Worm (Caenorhabditis elegans): ENCODE data around the gene T20G5.13.

The T20G5.13 gene

DNA sequence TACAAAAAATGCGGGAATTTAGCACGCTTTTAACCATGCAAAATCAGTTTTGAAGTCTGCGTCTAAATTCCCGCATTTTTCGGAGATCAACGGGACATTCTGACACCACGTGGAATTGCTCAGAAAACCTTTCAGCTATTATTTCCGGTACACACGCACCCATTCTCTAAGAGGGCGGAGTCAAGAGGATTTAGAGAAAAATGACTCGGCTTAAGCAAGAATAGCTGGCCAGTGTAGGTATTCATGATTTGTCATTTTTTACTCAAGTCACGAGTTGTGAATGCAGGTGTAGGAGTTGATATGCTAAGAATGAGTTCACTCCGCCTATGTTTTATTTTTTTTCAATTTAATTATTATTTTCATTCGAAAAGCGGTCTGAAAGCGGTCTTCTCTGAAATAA is 50.4 kb downstream of the T20G5.13 start:
- TF ChIP-seq blmp-1 (tag; optimal IDR thresholded peaks at IDR 0.05) (no peak), lsy-2 (tag; optimal IDR thresholded peaks at IDR 0.05) (peak; percentile 14 to 44), snu-23 (GFP tag; optimal IDR thresholded peaks at IDR 0.05) (peak; percentile 8), nhr-71 (tag; optimal IDR thresholded peaks at IDR 0.05) (peak; percentile 67), pax-3 (tag; optimal IDR thresholded peaks at IDR 0.05) (peak; percentile 40), ces-1 (GFP tag; optimal IDR thresholded peaks at IDR 0.05) (no peak), dsc-1 (tag; optimal IDR thresholded peaks at IDR 0.05) (peak; percentile 60), zip-4 (GFP tag; optimal IDR thresholded peaks at IDR 0.05) (no peak), lin-14 (GFP tag; optimal IDR thresholded peaks at IDR 0.05) (peak; percentile 51), efl-1 (optimal IDR thresholded peaks at IDR 0.05) (no peak), efl-1 (GFP tag; optimal IDR thresholded peaks at IDR 0.05 in 1 of 2) (peak in 1 of 2 experiments; percentile 80), lin-35 (GFP tag; optimal IDR thresholded peaks at IDR 0.05) (peak in 1 of 2 experiments; percentile 1), sox-4 (tag; optimal IDR thresholded peaks at IDR 0.05) (peak; percentile 77), alr-1 (tag; optimal IDR thresholded peaks at IDR 0.05; ENCODE audit: borderline replicate concordance) (no peak), swsn-7 (tag; optimal IDR thresholded peaks at IDR 0.05) (peak; percentile 32), nhr-47 (tag; optimal IDR thresholded peaks at IDR 0.05) (peak; percentile 61), fkh-8 (tag; optimal IDR thresholded peaks at IDR 0.05) (peak; percentile 93), zag-1 (tag; optimal IDR thresholded peaks at IDR 0.05) (no peak)

ce11 chrIII:10149910-10150309 is 51.2 kb downstream of the T20G5.13 start:
- TF ChIP-seq nhr-12 (tag; optimal IDR thresholded peaks at IDR 0.05) (no peak), pax-3 (tag; optimal IDR thresholded peaks at IDR 0.05) (no peak), blmp-1 (tag; optimal IDR thresholded peaks at IDR 0.05) (no peak), lin-13 (GFP tag; optimal IDR thresholded peaks at IDR 0.05) (no peak), efl-1 (optimal IDR thresholded peaks at IDR 0.05) (no peak), efl-1 (GFP tag; optimal IDR thresholded peaks at IDR 0.05 in 1 of 2) (peak in 1 of 2 experiments; percentile 53), nhr-20 (tag; optimal IDR thresholded peaks at IDR 0.05) (no peak), nhr-47 (tag; optimal IDR thresholded peaks at IDR 0.05) (no peak), nhr-71 (tag; optimal IDR thresholded peaks at IDR 0.05) (peak; percentile 15)

Measured in whole organism, L1 larva.